Fruit fly (Drosophila melanogaster) whole organism, embryonic: ENCODE data around the gene amrt.

ENCODE experiments used
- Ada2b ChIP-seq: fragments of 200-800 bp; sonication (Bioruptor generic); IDR thresholded peaks from 2 replicates; pipeline ENCODE4 v1.3.6; 2022; ENCODE audit warnings: missing biosample characterization, missing genetic modification characterization
- Antp ChIP-seq: fragments of 200-800 bp; sonication (Bioruptor generic); optimal IDR thresholded peaks from 3 replicates; lab custom pipeline; 2016; ENCODE audit warnings: missing biosample characterization, missing genetic modification characterization
- B-H1 ChIP-seq: fragments of 200-800 bp; sonication (Bioruptor generic); IDR thresholded peaks from 3 replicates; pipeline ENCODE4 v1.3.6; 2022; ENCODE audit warnings: missing biosample characterization, missing genetic modification characterization
- BtbVII ChIP-seq: fragments of 200-800 bp; sonication (Bioruptor generic); optimal IDR thresholded peaks from 3 replicates; lab custom pipeline; 2017; ENCODE audit warnings: missing biosample characterization, mild to moderate bottlenecking, missing genetic modification characterization
- Bteb2 ChIP-seq: fragments of 200-800 bp; sonication (Bioruptor generic); optimal IDR thresholded peaks from 2 replicates; lab custom pipeline; 2016; ENCODE audit warnings: missing biosample characterization, missing genetic modification characterization
- CG10366 ChIP-seq: fragments of 200-800 bp; sonication (Bioruptor generic); IDR thresholded peaks from 2 replicates; pipeline ENCODE4 v1.3.6; 2022; ENCODE audit warnings: missing biosample characterization, missing genetic modification characterization
- CG10979 ChIP-seq: fragments of 200-800 bp; sonication (Bioruptor generic); optimal IDR thresholded peaks from 2 replicates; lab custom pipeline; 2018; ENCODE audit warnings: missing biosample characterization, mild to moderate bottlenecking, missing genetic modification characterization, moderate library complexity
- CG11560 ChIP-seq: fragments of 200-800 bp; sonication (Bioruptor generic); IDR thresholded peaks from 3 replicates; pipeline ENCODE4 v1.3.6; 2022; ENCODE audit warnings: missing biosample characterization, missing genetic modification characterization
- CG1602 ChIP-seq: fragments of 200-800 bp; sonication (Bioruptor generic); optimal IDR thresholded peaks from 3 replicates; lab custom pipeline; 2016; ENCODE audit warnings: missing biosample characterization, missing genetic modification characterization
- CG17328 ChIP-seq: fragments of 200-800 bp; sonication (Bioruptor generic); IDR thresholded peaks from 2 replicates; pipeline ENCODE4 v1.3.6; 2022; ENCODE audit warnings: missing biosample characterization, missing genetic modification characterization
- CG2129 ChIP-seq: fragments of 200-800 bp; sonication (Bioruptor generic); IDR thresholded peaks from 2 replicates; pipeline ENCODE4 v1.3.6; 2022; ENCODE audit warnings: missing biosample characterization, missing genetic modification characterization; ENCODE audit not compliant: partially characterized antibody
- CG2678 ChIP-seq: fragments of 200-800 bp; sonication (Bioruptor generic); optimal IDR thresholded peaks from 3 replicates; lab custom pipeline; 2019; ENCODE audit warnings: missing biosample characterization, mild to moderate bottlenecking, missing genetic modification characterization, moderate library complexity
- CG2875 ChIP-seq: fragments of 200-800 bp; sonication (Bioruptor generic); optimal IDR thresholded peaks from 2 replicates; lab custom pipeline; 2017; ENCODE audit warnings: missing biosample characterization, mild to moderate bottlenecking, missing genetic modification characterization, missing genetic modification reagents
- CG33557 ChIP-seq: fragments of 200-800 bp; sonication (Bioruptor generic); optimal IDR thresholded peaks from 2 replicates; lab custom pipeline; 2019; ENCODE audit warnings: missing biosample characterization, mild to moderate bottlenecking, missing genetic modification characterization, moderate library complexity
- CG3838 ChIP-seq: fragments of 200-800 bp; sonication (Bioruptor generic); optimal IDR thresholded peaks from 3 replicates; lab custom pipeline; 2016; ENCODE audit warnings: missing biosample characterization, missing genetic modification characterization
- CG3995 ChIP-seq: fragments of 200-800 bp; sonication (Bioruptor generic); optimal IDR thresholded peaks from 3 replicates; lab custom pipeline; 2016; ENCODE audit warnings: missing biosample characterization, missing genetic modification characterization
- CG4617 ChIP-seq: fragments of 200-800 bp; sonication (Bioruptor generic); optimal IDR thresholded peaks from 3 replicates; lab custom pipeline; 2016; ENCODE audit warnings: missing biosample characterization, missing genetic modification characterization, borderline replicate concordance
- CG6175 ChIP-seq: fragments of 200-800 bp; sonication (Bioruptor generic); IDR thresholded peaks from 3 replicates; pipeline ENCODE4 v1.3.6; 2022; ENCODE audit warnings: missing biosample characterization, missing genetic modification characterization
- CG6654 ChIP-seq: fragments of 200-800 bp; sonication (Bioruptor generic); optimal IDR thresholded peaks from 2 replicates; lab custom pipeline; 2017; ENCODE audit warnings: missing biosample characterization, mild to moderate bottlenecking, missing genetic modification characterization
- CG7786 ChIP-seq: fragments of 200-800 bp; sonication (Bioruptor generic); optimal IDR thresholded peaks from 2 replicates; lab custom pipeline; 2016; ENCODE audit warnings: missing biosample characterization, missing genetic modification characterization
- CG8089 ChIP-seq: fragments of 200-800 bp; sonication (Bioruptor generic); optimal IDR thresholded peaks from 3 replicates; lab custom pipeline; 2016; ENCODE audit warnings: missing biosample characterization, missing genetic modification characterization
- CG9609 ChIP-seq: fragments of 200-800 bp; sonication (Bioruptor generic); optimal IDR thresholded peaks from 3 replicates; lab custom pipeline; 2016; ENCODE audit warnings: missing biosample characterization, missing genetic modification characterization
- CTCF ChIP-seq: fragments of 200-800 bp; sonication (Bioruptor generic); optimal IDR thresholded peaks from 2 replicates; lab custom pipeline; 2017; ENCODE audit warnings: missing biosample characterization, mild to moderate bottlenecking, missing genetic modification characterization, moderate library complexity
- CkIIα-i1 ChIP-seq: fragments of 200-800 bp; sonication (Bioruptor generic); IDR thresholded peaks from 2 replicates; pipeline ENCODE4 v1.3.6; 2022; ENCODE audit warnings: missing biosample characterization, missing genetic modification characterization
- Dek ChIP-seq: fragments of 200-800 bp; sonication (Bioruptor generic); optimal IDR thresholded peaks from 3 replicates; lab custom pipeline; 2019; ENCODE audit warnings: missing biosample characterization, mild to moderate bottlenecking, missing genetic modification characterization, moderate library complexity
- Fer2 ChIP-seq: fragments of 200-800 bp; sonication (Bioruptor generic); optimal IDR thresholded peaks from 2 replicates; lab custom pipeline; 2018; ENCODE audit warnings: missing biosample characterization, mild to moderate bottlenecking, missing genetic modification characterization, moderate library complexity
- H2.0 ChIP-seq: fragments of 200-800 bp; sonication (Bioruptor generic); IDR thresholded peaks from 2 replicates; pipeline ENCODE4 v1.3.6; 2022; ENCODE audit warnings: missing biosample characterization, missing genetic modification characterization
- HmgD ChIP-seq: fragments of 200-800 bp; sonication (Bioruptor generic); optimal IDR thresholded peaks from 3 replicates; lab custom pipeline; 2016; ENCODE audit warnings: missing biosample characterization, missing genetic modification characterization
- Optix ChIP-seq: fragments of 200-800 bp; sonication (Bioruptor generic); IDR thresholded peaks from 3 replicates; pipeline ENCODE4 v1.3.6; 2022; ENCODE audit warnings: missing biosample characterization, missing genetic modification characterization
- Sox102F ChIP-seq: fragments of 200-800 bp; sonication (Bioruptor generic); optimal IDR thresholded peaks from 2 replicates; lab custom pipeline; 2018; ENCODE audit warnings: missing biosample characterization, mild to moderate bottlenecking, missing genetic modification characterization, moderate library complexity
- Xbp1 ChIP-seq: fragments of 200-800 bp; sonication (Bioruptor generic); optimal IDR thresholded peaks from 3 replicates; lab custom pipeline; 2016; ENCODE audit warnings: missing biosample characterization, mild to moderate bottlenecking, missing genetic modification characterization
- cad ChIP-seq: fragments of >200 bp; optimal IDR thresholded peaks from 2 replicates; lab custom pipeline; 2017; ENCODE audit warnings: missing biosample characterization, missing genetic modification characterization
- corto ChIP-seq: fragments of 200-800 bp; sonication (Bioruptor generic); optimal IDR thresholded peaks from 2 replicates; lab custom pipeline; 2016; ENCODE audit warnings: missing biosample characterization, mild to moderate bottlenecking, missing genetic modification characterization, moderate library complexity
- crp ChIP-seq, 2 experiments: fragments of 200-800 bp; sonication (Bioruptor generic); optimal IDR thresholded peaks; 2 replicates in 1 of 2; 3 replicates in 1 of 2; lab custom pipeline; 2017; ENCODE audit warnings: missing biosample characterization in 2 of 2, missing genetic modification characterization in 2 of 2, mild to moderate bottlenecking in 1 of 2, moderate library complexity in 1 of 2
- dm ChIP-seq: fragments of 200-800 bp; sonication (Bioruptor generic); optimal IDR thresholded peaks from 3 replicates; lab custom pipeline; 2016; ENCODE audit warnings: missing biosample characterization, missing genetic modification characterization
- dpn ChIP-seq, 2 experiments: fragments of 200-800 bp; sonication (Bioruptor generic); optimal IDR thresholded peaks; 3 replicates each; lab custom pipeline; 2016; ENCODE audit warnings: missing biosample characterization in 2 of 2, missing genetic modification characterization in 2 of 2
- esg ChIP-seq: fragments of 200-800 bp; sonication (Bioruptor generic); conservative IDR thresholded peaks from 2 replicates; pipeline ENCODE4 v1.3.6; 2022; ENCODE audit warnings: missing biosample characterization, missing genetic modification characterization
- eyg ChIP-seq: fragments of 200-800 bp; sonication (Bioruptor generic); optimal IDR thresholded peaks from 3 replicates; lab custom pipeline; 2016; ENCODE audit warnings: missing biosample characterization, missing genetic modification characterization
- fd3F ChIP-seq: fragments of 200-800 bp; sonication (Bioruptor generic); optimal IDR thresholded peaks from 2 replicates; lab custom pipeline; 2018; ENCODE audit warnings: missing biosample characterization, mild to moderate bottlenecking, missing genetic modification characterization, moderate library complexity
- gem ChIP-seq: fragments of 200-800 bp; sonication (Bioruptor generic); optimal IDR thresholded peaks from 2 replicates; lab custom pipeline; 2019; ENCODE audit warnings: missing biosample characterization, mild to moderate bottlenecking, missing genetic modification characterization, moderate library complexity
- gro ChIP-seq: fragments of 200-800 bp; sonication (Bioruptor generic); optimal IDR thresholded peaks from 2 replicates; lab custom pipeline; 2016; ENCODE audit warnings: missing biosample characterization, missing genetic modification characterization
- gt ChIP-seq: fragments of 200-800 bp; sonication (Bioruptor generic); IDR thresholded peaks from 2 replicates; pipeline ENCODE4 v1.3.6; 2022; ENCODE audit warnings: missing biosample characterization, missing genetic modification characterization
- ind ChIP-seq: fragments of 200-800 bp; sonication (Bioruptor generic); optimal IDR thresholded peaks from 3 replicates; lab custom pipeline; 2016; ENCODE audit warnings: missing biosample characterization, missing genetic modification characterization
- sc ChIP-seq, 3 experiments: fragments of >200 bp in 2 of 3; fragments of 200-800 bp in 1 of 3; sonication (Bioruptor generic) in 1 of 3; optimal IDR thresholded peaks; 2 replicates in 2 of 3; 3 replicates in 1 of 3; lab custom pipeline; 2017; ENCODE audit warnings: mild to moderate bottlenecking in 1 of 3, missing biosample characterization in 1 of 3, missing genetic modification characterization in 1 of 3, missing genetic modification reagents in 1 of 3
- seq ChIP-seq: fragments of 200-800 bp; sonication (Bioruptor generic); IDR thresholded peaks from 2 replicates; pipeline ENCODE4 v1.3.6; 2022; ENCODE audit warnings: missing biosample characterization, missing genetic modification characterization
- sob ChIP-seq: fragments of 200-800 bp; sonication (Bioruptor generic); IDR thresholded peaks from 2 replicates; pipeline ENCODE4 v1.3.6; 2022; ENCODE audit warnings: missing biosample characterization, missing genetic modification characterization
- sr ChIP-seq: fragments of 200-800 bp; sonication (Bioruptor generic); IDR thresholded peaks from 3 replicates; pipeline ENCODE4 v1.3.6; 2022; ENCODE audit warnings: missing biosample characterization, missing genetic modification characterization
- tll ChIP-seq, 2 experiments: fragments of 200-800 bp in 1 of 2; fragments of >200 bp in 1 of 2; sonication (Bioruptor generic) in 1 of 2; optimal IDR thresholded peaks; 2 replicates each; lab custom pipeline; 2017 to 2019; ENCODE audit warnings: missing biosample characterization in 2 of 2, missing genetic modification characterization in 2 of 2, mild to moderate bottlenecking in 1 of 2, moderate library complexity in 1 of 2
- tx ChIP-seq: fragments of 200-800 bp; sonication (Bioruptor generic); optimal IDR thresholded peaks from 2 replicates; lab custom pipeline; 2016; ENCODE audit warnings: missing biosample characterization, missing genetic modification characterization
- wdn ChIP-seq: fragments of 200-800 bp; sonication (Bioruptor generic); IDR thresholded peaks from 2 replicates; pipeline ENCODE4 v1.3.6; 2022; ENCODE audit warnings: missing biosample characterization, missing genetic modification characterization
- wek ChIP-seq: fragments of 200-800 bp; sonication (Bioruptor generic); optimal IDR thresholded peaks from 3 replicates; lab custom pipeline; 2018; ENCODE audit warnings: missing biosample characterization, mild to moderate bottlenecking, missing genetic modification characterization, moderate library complexity

amrt gene

DNA sequence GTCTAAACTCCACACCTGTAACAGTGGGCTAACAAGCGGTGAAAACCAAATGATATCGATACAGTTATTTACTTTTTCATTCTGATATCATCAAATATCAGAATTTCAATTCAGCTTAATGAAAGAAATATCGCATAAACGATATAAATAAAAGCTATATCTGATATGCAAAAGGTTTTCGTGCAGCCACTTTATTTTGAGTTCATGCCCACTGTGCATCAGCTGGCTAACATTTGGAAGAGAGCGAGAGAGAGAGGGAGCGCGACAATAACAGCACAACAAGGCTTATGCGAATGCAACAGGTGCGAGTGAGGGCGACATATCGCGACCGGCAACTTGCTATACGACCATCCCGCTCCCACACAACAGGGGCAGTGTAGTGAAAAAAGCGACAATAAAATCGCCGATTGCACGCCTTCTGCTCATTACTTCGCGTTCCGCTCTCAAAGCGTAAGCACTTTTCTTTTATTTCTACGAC, 42.8 kb upstream of the amrt start, which contains the start of gene CG11151 (continued):
- peak; percentile 96 for TF ChIP-seq CG8089 (GFP tag; lab: Kevin White, UChicago)
- TF ChIP-seq tx (GFP tag; lab: Kevin White, UChicago), result peak; percentile 95
- TF ChIP-seq Dek (tag; lab: Kevin White, UChicago), result peak; percentile 94
- TF ChIP-seq CkIIα-i1, result peak; percentile 76
- TF ChIP-seq dpn (GFP tag; optimal IDR thresholded peaks at IDR 0.05; lab: Kevin White, UChicago), result peak; percentile 97
- TF ChIP-seq CG4617 (GFP tag; lab: Kevin White, UChicago), result peak; percentile 86
- peak; percentile 61; the same call in 1 of the 3 replicates for TF ChIP-seq sr
- TF ChIP-seq H2.0 (GFP tag; lab: Robert Waterston, UW), result peak; percentile 96
- peak; percentile 93 for TF ChIP-seq Fer2 (tag; lab: Kevin White, UChicago)
- peak; percentile 95 for TF ChIP-seq Ada2b (GFP tag; lab: Robert Waterston, UW)
- TF ChIP-seq CG10979, result peak; percentile 96
- peak; percentile 86 for TF ChIP-seq corto (GFP tag; lab: Kevin White, UChicago)
- peak; percentile 95 for TF ChIP-seq CG10366 (GFP tag; lab: Robert Waterston, UW)
- TF ChIP-seq gt (GFP tag; lab: Robert Waterston, UW), result peak; percentile 80
- TF ChIP-seq dm (GFP tag; lab: Kevin White, UChicago), result peak; percentile 93
- peak; percentile 95 for TF ChIP-seq CG33557 (GFP tag; lab: Kevin White, UChicago)
- peak; percentile 94 for TF ChIP-seq eyg (GFP tag; lab: Kevin White, UChicago)
- peak; percentile 13 to 85 for TF ChIP-seq crp (GFP tag; optimal IDR thresholded peaks at IDR 0.05; lab: Kevin White, UChicago)
- peak; percentile 95 for TF ChIP-seq Bteb2
- TF ChIP-seq CG7786, result peak; percentile 98
- peak; percentile 78 for TF ChIP-seq CG11560 (tag; lab: Robert Waterston, UW)
- TF ChIP-seq wek, result peak; percentile 92
- TF ChIP-seq Xbp1 (GFP tag; lab: Kevin White, UChicago), result peak; percentile 97
- peak; percentile 98 for TF ChIP-seq CG9609 (GFP tag; lab: Kevin White, UChicago)
- TF ChIP-seq Optix (GFP tag; lab: Robert Waterston, UW), result peak; percentile 91
- TF ChIP-seq seq (GFP tag; lab: Robert Waterston, UW), result peak; percentile 96
- no peak for TF ChIP-seq sc (optimal IDR thresholded peaks at IDR 0.05; lab: Kevin White, UChicago)
- peak; percentile 93 for TF ChIP-seq sc (GFP tag; optimal IDR thresholded peaks at IDR 0.05; lab: Kevin White, UChicago)
- TF ChIP-seq CG2129 (GFP tag; lab: Robert Waterston, UW), result no peak
- TF ChIP-seq wdn, result peak; percentile 94
- TF ChIP-seq sob (GFP tag; lab: Robert Waterston, UW), result peak; percentile 94
- TF ChIP-seq ind (GFP tag; lab: Kevin White, UChicago), result peak; percentile 96
- peak; percentile 88 for TF ChIP-seq CG6654 (GFP tag; lab: Kevin White, UChicago)
- peak; percentile 94 for TF ChIP-seq B-H1
- TF ChIP-seq fd3F (GFP tag; lab: Kevin White, UChicago), result peak; percentile 95
- TF ChIP-seq HmgD (GFP tag; lab: Kevin White, UChicago), result peak; percentile 93
- peak; percentile 98 for TF ChIP-seq CG2678
- TF ChIP-seq gro (GFP tag; lab: Kevin White, UChicago), result peak; percentile 97
- TF ChIP-seq CG2875 (GFP tag; lab: Kevin White, UChicago), result peak; percentile 96
- peak; percentile 99 for TF ChIP-seq gem (tag; lab: Kevin White, UChicago)
- TF ChIP-seq CTCF (GFP tag; lab: Kevin White, UChicago), result peak; percentile 70
- peak; percentile 91 for TF ChIP-seq CG3838 (GFP tag; lab: Kevin White, UChicago)
- peak; percentile 93 for TF ChIP-seq esg (GFP tag; lab: Robert Waterston, UW)
- peak; percentile 80; the same call in 2 of the 3 replicates for TF ChIP-seq CG6175
- TF ChIP-seq BtbVII (GFP tag; lab: Kevin White, UChicago), result peak; percentile 97
- no peak for TF ChIP-seq cad (GFP tag; lab: Kevin White, UChicago)
- peak; percentile 70 for TF ChIP-seq CG3995 (GFP tag; lab: Kevin White, UChicago)
- TF ChIP-seq Antp, result peak; percentile 98
- TF ChIP-seq CG17328, result peak; percentile 96
- peak; percentile 96 for TF ChIP-seq CG1602
- TF ChIP-seq tll (GFP tag; optimal IDR thresholded peaks at IDR 0.05; lab: Kevin White, UChicago), result peak; percentile 66 to 88
- TF ChIP-seq Sox102F (GFP tag; lab: Kevin White, UChicago), result peak; percentile 98
